Fruit fly (Drosophila melanogaster): ENCODE data around the gene beta-Spec.

beta-Spec gene

dm6 chrX:17709546-17710272 is 52.5 kb downstream of the beta-Spec start, which contains the start of the genes CG8173 and raskol (continued):
- TF ChIP-seq unc-4 (GFP tag; IDR thresholded peaks at IDR 0.05; ENCODE audit: partially characterized antibody) (peak; percentile 28; the same call in 1 of the 2 replicates), ara (GFP tag; IDR thresholded peaks at IDR 0.05) (no peak), Nf-YB (GFP tag; optimal IDR thresholded peaks at IDR 0.05) (no peak), CG3726 (GFP tag; IDR thresholded peaks at IDR 0.05) (no peak), ems (GFP tag; optimal IDR thresholded peaks at IDR 0.05) (no peak), Stat92E (GFP tag; optimal IDR thresholded peaks at IDR 0.05) (no peak), CG8290 (GFP tag; optimal IDR thresholded peaks at IDR 0.05) (no peak), CG8290 (tag; optimal IDR thresholded peaks at IDR 0.05) (peak in 1 of 2 experiments; percentile 58), Tbp (GFP tag; optimal IDR thresholded peaks at IDR 0.05) (no peak), pho (GFP tag; optimal IDR thresholded peaks at IDR 0.05) (no peak), yki (optimal IDR thresholded peaks at IDR 0.05) (no peak), sr (GFP tag; IDR thresholded peaks at IDR 0.05) (no peak), Doc2 (GFP tag; IDR thresholded peaks at IDR 0.05) (no peak), CG5953 (GFP tag; IDR thresholded peaks at IDR 0.05) (no peak), Spps (tag; optimal IDR thresholded peaks at IDR 0.05) (no peak), psq (GFP tag; optimal IDR thresholded peaks at IDR 0.05) (peak; percentile 99), bowl (GFP tag; IDR thresholded peaks at IDR 0.05) (no peak), CG11504 (tag; optimal IDR thresholded peaks at IDR 0.05) (peak; percentile 17), CG13894 (tag; optimal IDR thresholded peaks at IDR 0.05) (peak; percentile 48), Fer1 (GFP tag; optimal IDR thresholded peaks at IDR 0.05) (peak; percentile 27), zfh1 (GFP tag; IDR thresholded peaks at IDR 0.05) (no peak), az2 (GFP tag; optimal IDR thresholded peaks at IDR 0.05) (no peak), ro (GFP tag; IDR thresholded peaks at IDR 0.05) (no peak), ftz-f1 (GFP tag; optimal IDR thresholded peaks at IDR 0.05) (no peak), CG17328 (GFP tag; IDR thresholded peaks at IDR 0.05) (no peak), gsb-n (tag; optimal IDR thresholded peaks at IDR 0.05) (peak; percentile 8), vvl (GFP tag; IDR thresholded peaks at IDR 0.05) (peak; percentile 68), caup (GFP tag; optimal IDR thresholded peaks at IDR 0.05; ENCODE audit: severe bottlenecking) (peak; percentile 14), croc (GFP tag; conservative IDR thresholded peaks at IDR 0.05) (no peak), CG17359 (tag; optimal IDR thresholded peaks at IDR 0.05) (peak; percentile 2), CG6813 (GFP tag; optimal IDR thresholded peaks at IDR 0.05) (no peak), CG6765 (GFP tag; optimal IDR thresholded peaks at IDR 0.05) (peak; percentile 28), danr (GFP tag; IDR thresholded peaks at IDR 0.05) (no peak), inv (GFP tag; IDR thresholded peaks at IDR 0.05; ENCODE audit: partially characterized antibody) (no peak; the same call in 1 of the 2 replicates), lov (optimal IDR thresholded peaks at IDR 0.05) (no peak), lov (GFP tag; IDR thresholded peaks at IDR 0.05) (0 out of 3 replicates have a peak, but pooled peaks have one; percentile 20), CG7839 (tag; optimal IDR thresholded peaks at IDR 0.05) (no peak), tgo (GFP tag; IDR thresholded peaks at IDR 0.05) (no peak), CG32532 (GFP tag; IDR thresholded peaks at IDR 0.05) (0 out of 2 replicates have a peak, but pooled peaks have one; percentile 27), dmrt99B (tag; optimal IDR thresholded peaks at IDR 0.05) (no peak), shn (GFP tag; optimal IDR thresholded peaks at IDR 0.05) (no peak), NC2α (GFP tag; optimal IDR thresholded peaks at IDR 0.05) (no peak), onecut (GFP tag; IDR thresholded peaks at IDR 0.05) (peak; percentile 32; the same call in 1 of the 2 replicates), CG12155 (GFP tag; optimal IDR thresholded peaks at IDR 0.05) (no peak), CG10147 (GFP tag; optimal IDR thresholded peaks at IDR 0.05) (no peak), CG34376 (GFP tag; optimal IDR thresholded peaks at IDR 0.05) (peak; percentile 50), CG2875 (GFP tag; optimal IDR thresholded peaks at IDR 0.05) (no peak), fd96Cb (tag; optimal IDR thresholded peaks at IDR 0.05) (no peak), Sin3A (optimal IDR thresholded peaks at IDR 0.05) (peak; percentile 84), emc (GFP tag; optimal IDR thresholded peaks at IDR 0.05) (no peak), Sry-β (GFP tag; optimal IDR thresholded peaks at IDR 0.05) (no peak)
